Worm (Caenorhabditis elegans) whole organism, L3 larva: Measurements from ENCODE around the gene snr-4.

Source experiments
- R02D3.7 ChIP-seq: fragments of 150-350 bp; optimal IDR thresholded peaks from 2 replicates; lab custom pipeline; 2014; ENCODE audit warnings: missing biosample characterization, missing genetic modification characterization
- ZK546.5 ChIP-seq: sonication (generic microtip); optimal IDR thresholded peaks from 2 replicates; lab custom pipeline; 2017; ENCODE audit warnings: missing biosample characterization, missing genetic modification characterization
- aly-2 ChIP-seq: fragments of 150-350 bp; optimal IDR thresholded peaks from 2 replicates; lab custom pipeline; 2014; ENCODE audit warnings: missing biosample characterization, missing genetic modification characterization
- ama-1 ChIP-seq: fragments of 150-350 bp; optimal IDR thresholded peaks from 2 replicates; lab custom pipeline; 2018
- ceh-16 ChIP-seq: sonication (generic microtip); optimal IDR thresholded peaks from 2 replicates; lab custom pipeline; 2017; ENCODE audit warnings: missing biosample characterization, missing genetic modification characterization
- ceh-28 ChIP-seq: fragments of 150-350 bp; optimal IDR thresholded peaks from 2 replicates; lab custom pipeline; 2014; ENCODE audit warnings: missing biosample characterization, missing genetic modification reagents, missing genetic modification characterization
- ceh-82 ChIP-seq: fragments of 150-350 bp; optimal IDR thresholded peaks from 2 replicates; lab custom pipeline; 2014; ENCODE audit warnings: missing biosample characterization, missing genetic modification characterization
- ceh-9 ChIP-seq: sonication (generic microtip); optimal IDR thresholded peaks from 2 replicates; lab custom pipeline; 2018; ENCODE audit warnings: missing biosample characterization, missing genetic modification characterization
- daf-12 ChIP-seq: fragments of 150-350 bp; optimal IDR thresholded peaks from 2 replicates; lab custom pipeline; 2014; ENCODE audit warnings: missing biosample characterization, missing genetic modification reagents, missing genetic modification characterization
- egl-27 ChIP-seq: sonication (generic microtip); optimal IDR thresholded peaks from 4 replicates; lab custom pipeline; 2017; ENCODE audit warnings: missing biosample characterization, missing genetic modification reagents, missing genetic modification characterization
- egl-5 ChIP-seq: fragments of 150-350 bp; optimal IDR thresholded peaks from 2 replicates; lab custom pipeline; 2017; ENCODE audit warnings: missing biosample characterization, missing genetic modification reagents, missing genetic modification characterization, inconsistent platforms
- elt-1 ChIP-seq: fragments of 150-350 bp; optimal IDR thresholded peaks from 2 replicates; lab custom pipeline; 2014; ENCODE audit warnings: missing biosample characterization, missing genetic modification characterization
- elt-2 ChIP-seq: sonication (generic microtip); optimal IDR thresholded peaks from 2 replicates; lab custom pipeline; 2016; ENCODE audit warnings: missing genetic modification reagents, mild to moderate bottlenecking, missing genetic modification characterization, missing compliant biosample characterization
- elt-3 ChIP-seq, 3 experiments: fragments of 150-350 bp in 1 of 3; sonication (generic microtip) in 2 of 3; optimal IDR thresholded peaks; 2 replicates in 2 of 3; 4 replicates in 1 of 3; lab custom pipeline; 2014 to 2017; ENCODE audit warnings: missing biosample characterization in 3 of 3, missing genetic modification characterization in 3 of 3
- eor-1 ChIP-seq, 2 experiments: fragments of 150-350 bp; optimal IDR thresholded peaks; 2 replicates each; lab custom pipeline; 2014 to 2018; ENCODE audit warnings: missing biosample characterization in 2 of 2, missing genetic modification characterization in 2 of 2
- fkh-10 ChIP-seq: sonication (generic microtip); optimal IDR thresholded peaks from 2 replicates; lab custom pipeline; 2017; ENCODE audit warnings: missing biosample characterization, missing genetic modification reagents, missing genetic modification characterization
- fkh-2 ChIP-seq: fragments of 150-350 bp; optimal IDR thresholded peaks from 2 replicates; lab custom pipeline; 2014; ENCODE audit warnings: missing biosample characterization, missing genetic modification reagents, missing genetic modification characterization
- fos-1 ChIP-seq: fragments of 150-350 bp; optimal IDR thresholded peaks from 2 replicates; lab custom pipeline; 2014; ENCODE audit warnings: missing biosample characterization, missing genetic modification characterization
- hmg-11 ChIP-seq: sonication (generic microtip); optimal IDR thresholded peaks from 2 replicates; lab custom pipeline; 2016; ENCODE audit warnings: missing genetic modification characterization, missing compliant biosample characterization
- jun-1 ChIP-seq: fragments of 150-350 bp; optimal IDR thresholded peaks from 2 replicates; lab custom pipeline; 2014; ENCODE audit warnings: missing biosample characterization, missing genetic modification reagents, missing genetic modification characterization
- lin-15B ChIP-seq: fragments of 150-350 bp; optimal IDR thresholded peaks from 2 replicates; lab custom pipeline; 2014; ENCODE audit warnings: missing biosample characterization, missing genetic modification characterization
- lin-39 ChIP-seq: fragments of 150-350 bp; optimal IDR thresholded peaks from 2 replicates; lab custom pipeline; 2018; ENCODE audit warnings: missing biosample characterization, missing genetic modification reagents, missing genetic modification characterization
- lsy-12 ChIP-seq: sonication (generic microtip); optimal IDR thresholded peaks from 2 replicates; lab custom pipeline; 2016; ENCODE audit warnings: mild to moderate bottlenecking, missing genetic modification characterization, missing compliant biosample characterization
- mdl-1 ChIP-seq: fragments of 150-350 bp; optimal IDR thresholded peaks from 2 replicates; lab custom pipeline; 2014; ENCODE audit warnings: missing biosample characterization, missing genetic modification characterization
- mml-1 ChIP-seq: fragments of 150-350 bp; sonication (generic microtip); optimal IDR thresholded peaks from 3 replicates; lab custom pipeline; 2014; ENCODE audit warnings: missing biosample characterization, missing genetic modification characterization
- nfya-1 ChIP-seq: sonication (generic microtip); optimal IDR thresholded peaks from 2 replicates; lab custom pipeline; 2017; ENCODE audit warnings: missing genetic modification characterization, mild to moderate bottlenecking, missing compliant biosample characterization, antibody characterized with exemption, moderate library complexity; ENCODE audit not compliant: insufficient read depth
- nhr-11 ChIP-seq: fragments of 150-350 bp; optimal IDR thresholded peaks from 2 replicates; lab custom pipeline; 2014; ENCODE audit warnings: missing biosample characterization, missing genetic modification characterization
- nhr-12 ChIP-seq: fragments of 150-350 bp; optimal IDR thresholded peaks from 2 replicates; lab custom pipeline; 2014; ENCODE audit warnings: missing biosample characterization, missing genetic modification characterization
- nhr-23 ChIP-seq: fragments of 150-350 bp; optimal IDR thresholded peaks from 2 replicates; lab custom pipeline; 2014; ENCODE audit warnings: missing biosample characterization, missing genetic modification reagents, missing genetic modification characterization
- nhr-237 ChIP-seq: fragments of 150-350 bp; optimal IDR thresholded peaks from 2 replicates; lab custom pipeline; 2014; ENCODE audit warnings: missing biosample characterization, missing genetic modification characterization
- nhr-25 ChIP-seq: sonication (generic microtip); optimal IDR thresholded peaks from 2 replicates; lab custom pipeline; 2017; ENCODE audit warnings: missing biosample characterization, missing genetic modification characterization
- nhr-28 ChIP-seq: fragments of 150-350 bp; optimal IDR thresholded peaks from 2 replicates; lab custom pipeline; 2014; ENCODE audit warnings: missing biosample characterization, missing genetic modification characterization
- nhr-43 ChIP-seq: sonication (generic microtip); optimal IDR thresholded peaks from 2 replicates; lab custom pipeline; 2016; ENCODE audit warnings: mild to moderate bottlenecking, missing genetic modification characterization, missing compliant biosample characterization; ENCODE audit not compliant: poor library complexity, severe bottlenecking
- nhr-67 ChIP-seq: fragments of 150-350 bp; optimal IDR thresholded peaks from 2 replicates; lab custom pipeline; 2014; ENCODE audit warnings: missing biosample characterization, missing genetic modification characterization
- nhr-76 ChIP-seq: fragments of 150-350 bp; sonication (generic microtip); optimal IDR thresholded peaks from 5 replicates; lab custom pipeline; 2014; ENCODE audit warnings: missing biosample characterization, missing genetic modification characterization
- nhr-77 ChIP-seq: fragments of 150-350 bp; optimal IDR thresholded peaks from 2 replicates; lab custom pipeline; 2014; ENCODE audit warnings: missing biosample characterization, missing genetic modification characterization
- pha-4 ChIP-seq: fragments of 150-350 bp; optimal IDR thresholded peaks from 2 replicates; lab custom pipeline; 2014; ENCODE audit warnings: missing biosample characterization, missing genetic modification reagents, missing genetic modification characterization
- pqm-1 ChIP-seq: fragments of 150-350 bp; optimal IDR thresholded peaks from 2 replicates; lab custom pipeline; 2017; ENCODE audit warnings: missing biosample characterization, missing genetic modification characterization, inconsistent platforms
- sea-2 ChIP-seq: fragments of 150-350 bp; sonication (generic microtip); optimal IDR thresholded peaks from 4 replicates; lab custom pipeline; 2014; ENCODE audit warnings: missing biosample characterization, missing genetic modification reagents, missing genetic modification characterization
- skn-1 ChIP-seq: fragments of 150-350 bp; optimal IDR thresholded peaks from 2 replicates; lab custom pipeline; 2014; ENCODE audit warnings: missing biosample characterization, missing genetic modification characterization
- snpc-4 ChIP-seq: fragments of 150-350 bp; optimal IDR thresholded peaks from 2 replicates; lab custom pipeline; 2014; ENCODE audit warnings: missing biosample characterization, missing genetic modification characterization
- tbx-2 ChIP-seq: sonication (generic microtip); optimal IDR thresholded peaks from 2 replicates; lab custom pipeline; 2016; ENCODE audit warnings: mild to moderate bottlenecking, missing genetic modification characterization, missing compliant biosample characterization
- unc-39 ChIP-seq: sonication (generic microtip); optimal IDR thresholded peaks from 4 replicates; lab custom pipeline; 2017; ENCODE audit warnings: missing biosample characterization, missing genetic modification characterization
- unc-62 ChIP-seq: fragments of 150-350 bp; sonication (generic microtip); optimal IDR thresholded peaks from 4 replicates; lab custom pipeline; 2014; ENCODE audit warnings: missing biosample characterization, missing genetic modification reagents, missing genetic modification characterization
- zag-1 ChIP-seq: fragments of 150-350 bp; optimal IDR thresholded peaks from 2 replicates; lab custom pipeline; 2014; ENCODE audit warnings: missing biosample characterization, missing genetic modification characterization
- ztf-11 ChIP-seq: fragments of 150-350 bp; optimal IDR thresholded peaks from 2 replicates; lab custom pipeline; 2014; ENCODE audit warnings: missing biosample characterization, missing genetic modification characterization
- ztf-4 ChIP-seq: fragments of 150-350 bp; optimal IDR thresholded peaks from 2 replicates; lab custom pipeline; 2014; ENCODE audit warnings: missing biosample characterization, missing genetic modification characterization

Gene snr-4

DNA sequence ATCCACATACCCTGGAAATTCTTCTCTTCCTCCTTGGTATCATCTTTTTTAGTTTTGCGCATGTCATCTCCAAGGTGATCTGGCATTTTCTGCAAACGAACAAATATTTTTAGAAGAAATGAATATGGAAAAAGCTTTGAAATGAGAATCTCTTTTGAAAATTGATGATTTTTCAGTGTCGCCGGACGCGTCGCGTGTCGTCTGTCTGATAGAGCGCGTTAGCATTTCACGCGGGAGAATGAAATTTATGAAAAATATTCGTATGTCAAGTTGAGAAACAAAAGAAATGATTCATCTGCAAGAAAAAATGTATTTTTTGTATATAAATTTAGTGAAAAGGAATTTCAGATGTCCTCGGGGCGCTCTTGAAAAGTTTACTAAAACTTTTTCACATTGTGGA is 2.8 kb upstream of the snr-4 start, which contains the start of gene rpt-1:
rpt-1 (minus strand) TSS at position 89 of the 400 bp plus-strand sequence.
- TF ChIP-seq hmg-11 (tag; lab: Kevin White, UChicago) (peak; percentile 14), nhr-43 (tag; lab: Kevin White, UChicago) (peak; percentile 5), fkh-10 (GFP tag; lab: Kevin White, UChicago) (no peak), nhr-23 (tag; lab: Kevin White, UChicago) (peak; percentile 85), lin-39 (tag; lab: Kevin White, UChicago) (peak; percentile 45), pqm-1 (no peak), elt-3 (tag; optimal IDR thresholded peaks at IDR 0.05; lab: Kevin White, UChicago) (no peak), elt-1 (tag; lab: Kevin White, UChicago) (peak; percentile 9), nhr-77 (no peak), unc-39 (no peak), mdl-1 (tag; lab: Kevin White, UChicago) (no peak), elt-2 (tag; lab: Kevin White, UChicago) (peak; percentile 29), tbx-2 (no peak), zag-1 (tag; lab: Kevin White, UChicago) (no peak), nfya-1 (tag; lab: Kevin White, UChicago) (peak; percentile 84), snpc-4 (tag; lab: Kevin White, UChicago) (peak; percentile 90), nhr-67 (tag; lab: Kevin White, UChicago) (no peak), lin-15B (tag; lab: Kevin White, UChicago) (peak; percentile 90), ZK546.5 (tag; lab: Kevin White, UChicago) (no peak), ztf-4 (tag; lab: Kevin White, UChicago) (no peak), nhr-76 (tag; lab: Kevin White, UChicago) (no peak), fkh-2 (tag; lab: Kevin White, UChicago) (no peak), R02D3.7 (tag; lab: Kevin White, UChicago) (peak; percentile 3), nhr-28 (tag; lab: Kevin White, UChicago) (no peak), lsy-12 (no peak), ztf-11 (tag; lab: Kevin White, UChicago) (no peak), egl-5 (peak; percentile 36), pha-4 (tag; lab: Kevin White, UChicago) (peak; percentile 89), ceh-28 (tag; lab: Kevin White, UChicago) (no peak), ceh-16 (tag; lab: Kevin White, UChicago) (no peak), fos-1 (tag; lab: Kevin White, UChicago) (no peak), mml-1 (tag; lab: Kevin White, UChicago) (no peak), ama-1 (lab: Kevin White, UChicago) (no peak), nhr-12 (tag; lab: Kevin White, UChicago) (no peak), skn-1 (tag; lab: Kevin White, UChicago) (peak; percentile 98), unc-62 (GFP tag; lab: Kevin White, UChicago) (no peak), jun-1 (tag; lab: Kevin White, UChicago) (no peak), aly-2 (tag; lab: Kevin White, UChicago) (no peak), sea-2 (GFP tag; lab: Kevin White, UChicago) (no peak), ceh-82 (tag; lab: Kevin White, UChicago) (no peak), nhr-25 (tag; lab: Kevin White, UChicago) (peak; percentile 70), ceh-9 (no peak), eor-1 (tag; optimal IDR thresholded peaks at IDR 0.05; lab: Kevin White, UChicago) (no peak), egl-27 (tag; lab: Kevin White, UChicago) (no peak), daf-12 (tag; lab: Kevin White, UChicago) (no peak), nhr-11 (tag; lab: Kevin White, UChicago) (no peak), nhr-237 (tag; lab: Kevin White, UChicago) (no peak)
